Worm (Caenorhabditis elegans) whole organism, L1 larva: Measurements from ENCODE around the gene C32D5.7.

Source experiments
- C34B4.2 ChIP-seq: sonication (generic microtip); optimal IDR thresholded peaks from 2 replicates; lab custom pipeline; 2017; ENCODE audit warnings: mild to moderate bottlenecking, missing genetic modification characterization, missing compliant biosample characterization
- F16B12.6 ChIP-seq: fragments of 150-350 bp; optimal IDR thresholded peaks from 2 replicates; lab custom pipeline; 2014; ENCODE audit warnings: missing biosample characterization, missing genetic modification characterization
- aha-1 ChIP-seq: fragments of 150-350 bp; optimal IDR thresholded peaks from 2 replicates; lab custom pipeline; 2014; ENCODE audit warnings: missing biosample characterization, missing genetic modification characterization
- aly-2 ChIP-seq: fragments of 150-350 bp; optimal IDR thresholded peaks from 2 replicates; lab custom pipeline; 2014; ENCODE audit warnings: missing biosample characterization, missing genetic modification characterization
- ama-1 ChIP-seq: fragments of 150-350 bp; optimal IDR thresholded peaks from 2 replicates; lab custom pipeline; 2014
- blmp-1 ChIP-seq: fragments of 150-350 bp; optimal IDR thresholded peaks from 2 replicates; lab custom pipeline; 2014; ENCODE audit warnings: missing biosample characterization, missing genetic modification characterization
- ceh-8 ChIP-seq: fragments of 200-800 bp; sonication (Bioruptor generic); optimal IDR thresholded peaks from 2 replicates; lab custom pipeline; 2018; ENCODE audit warnings: mild to moderate bottlenecking, missing genetic modification characterization, moderate library complexity, missing compliant biosample characterization
- ceh-82 ChIP-seq, 3 experiments: fragments of 150-350 bp in 1 of 3; sonication (generic microtip) in 2 of 3; optimal IDR thresholded peaks; 2 replicates each; lab custom pipeline; 2014 to 2017; ENCODE audit warnings: missing biosample characterization in 3 of 3, missing genetic modification characterization in 3 of 3
- dsc-1 ChIP-seq: sonication (generic microtip); optimal IDR thresholded peaks from 2 replicates; lab custom pipeline; 2016; ENCODE audit warnings: mild to moderate bottlenecking, missing genetic modification characterization, missing compliant biosample characterization
- efl-1 ChIP-seq, 4 experiments: fragments of 150-350 bp; optimal IDR thresholded peaks in 3 of 4; peaks in 1 of 4; 1 replicate in 1 of 4; 2 replicates in 3 of 4; lab custom pipeline; 2014; ENCODE audit warnings: missing biosample characterization in 2 of 4, missing genetic modification characterization in 2 of 4, missing genetic modification reagents in 2 of 4
- egl-13 ChIP-seq: sonication (generic microtip); optimal IDR thresholded peaks from 2 replicates; lab custom pipeline; 2016; ENCODE audit warnings: missing genotype, missing genetic modification reagents, missing genetic modification characterization, missing compliant biosample characterization
- elt-2 ChIP-seq: sonication (generic microtip); optimal IDR thresholded peaks from 2 replicates; lab custom pipeline; 2016; ENCODE audit warnings: missing genetic modification characterization, mild to moderate bottlenecking, inconsistent platforms, missing compliant biosample characterization, missing genetic modification reagents
- fkh-4 ChIP-seq: sonication (generic microtip); optimal IDR thresholded peaks from 2 replicates; lab custom pipeline; 2016; ENCODE audit warnings: missing compliant biosample characterization, missing genetic modification characterization, borderline replicate concordance
- fos-1 ChIP-seq: fragments of 150-350 bp; optimal IDR thresholded peaks from 2 replicates; lab custom pipeline; 2014; ENCODE audit warnings: missing biosample characterization, missing genetic modification characterization
- grh-1 ChIP-seq: fragments of 200-800 bp; sonication (Bioruptor generic); IDR thresholded peaks from 2 replicates; pipeline ENCODE4 v1.3.6; 2022; ENCODE audit warnings: missing genetic modification reagents, missing genetic modification characterization, missing compliant biosample characterization
- hlh-4 ChIP-seq: sonication (generic microtip); optimal IDR thresholded peaks from 2 replicates; lab custom pipeline; 2016; ENCODE audit warnings: mild to moderate bottlenecking, missing genetic modification characterization, missing compliant biosample characterization
- irx-1 ChIP-seq: sonication (generic microtip); optimal IDR thresholded peaks from 2 replicates; lab custom pipeline; 2016; ENCODE audit warnings: missing genetic modification characterization, missing compliant biosample characterization
- lin-13 ChIP-seq: fragments of 150-350 bp; optimal IDR thresholded peaks from 2 replicates; lab custom pipeline; 2014; ENCODE audit warnings: missing biosample characterization, missing genetic modification reagents, missing genetic modification characterization
- lin-14 ChIP-seq: fragments of 200-800 bp; sonication (Bioruptor generic); optimal IDR thresholded peaks from 2 replicates; lab custom pipeline; 2018; ENCODE audit warnings: mild to moderate bottlenecking, missing genetic modification characterization, moderate library complexity, missing compliant biosample characterization
- lin-35 ChIP-seq, 2 experiments: fragments of 150-350 bp; optimal IDR thresholded peaks; 2 replicates each; lab custom pipeline; 2014; ENCODE audit warnings: missing biosample characterization in 2 of 2, missing genetic modification characterization in 2 of 2, missing genetic modification reagents in 2 of 2
- lir-3 ChIP-seq: sonication (generic microtip); optimal IDR thresholded peaks from 2 replicates; lab custom pipeline; 2016; ENCODE audit warnings: mild to moderate bottlenecking, missing genetic modification characterization, moderate library complexity, missing compliant biosample characterization; ENCODE audit not compliant: poor library complexity
- lsy-2 ChIP-seq, 2 experiments: fragments of 150-350 bp; optimal IDR thresholded peaks; 2 replicates each; lab custom pipeline; 2014; ENCODE audit warnings: missing biosample characterization in 2 of 2, missing genetic modification characterization in 2 of 2
- mab-9 ChIP-seq: fragments of 200-800 bp; sonication (Bioruptor generic); IDR thresholded peaks from 2 replicates; pipeline ENCODE4 v1.3.6; 2022; ENCODE audit warnings: missing genetic modification reagents, missing genetic modification characterization, missing compliant biosample characterization
- mdl-1 ChIP-seq, 2 experiments: fragments of 150-350 bp; optimal IDR thresholded peaks; 2 replicates each; lab custom pipeline; 2014 to 2017; ENCODE audit warnings: missing biosample characterization in 2 of 2, missing genetic modification characterization in 2 of 2, inconsistent platforms in 1 of 2
- mep-1 ChIP-seq: fragments of 150-350 bp; optimal IDR thresholded peaks from 2 replicates; lab custom pipeline; 2014; ENCODE audit warnings: missing biosample characterization, missing genetic modification characterization
- nhr-19 ChIP-seq: fragments of 200-800 bp; sonication (Bioruptor generic); conservative IDR thresholded peaks from 2 replicates; pipeline ENCODE4 v1.3.6; 2022; ENCODE audit warnings: missing genetic modification characterization, missing compliant biosample characterization
- nhr-20 ChIP-seq: sonication (generic microtip); optimal IDR thresholded peaks from 2 replicates; lab custom pipeline; 2016; ENCODE audit warnings: mild to moderate bottlenecking, missing genetic modification characterization, missing compliant biosample characterization
- nhr-28 ChIP-seq: fragments of 150-350 bp; optimal IDR thresholded peaks from 2 replicates; lab custom pipeline; 2014; ENCODE audit warnings: missing biosample characterization, missing genetic modification characterization
- nhr-71 ChIP-seq: sonication (generic microtip); optimal IDR thresholded peaks from 2 replicates; lab custom pipeline; 2016; ENCODE audit warnings: mild to moderate bottlenecking, missing genetic modification characterization, moderate library complexity, missing compliant biosample characterization
- nhr-77 ChIP-seq: fragments of 150-350 bp; optimal IDR thresholded peaks from 2 replicates; lab custom pipeline; 2014; ENCODE audit warnings: missing biosample characterization, missing genetic modification characterization
- nhr-84 ChIP-seq: sonication (generic microtip); optimal IDR thresholded peaks from 2 replicates; lab custom pipeline; 2017; ENCODE audit warnings: missing biosample characterization, missing genetic modification characterization
- nhr-90 ChIP-seq: sonication (generic microtip); optimal IDR thresholded peaks from 2 replicates; lab custom pipeline; 2016; ENCODE audit warnings: mild to moderate bottlenecking, missing genetic modification characterization, missing compliant biosample characterization; ENCODE audit not compliant: poor library complexity
- pag-3 ChIP-seq: sonication (generic microtip); optimal IDR thresholded peaks from 2 replicates; lab custom pipeline; 2017; ENCODE audit warnings: missing genetic modification characterization, mild to moderate bottlenecking, missing compliant biosample characterization, antibody characterized with exemption, borderline replicate concordance; ENCODE audit not compliant: insufficient read depth
- pax-3 ChIP-seq: fragments of 200-800 bp; sonication (Bioruptor generic); optimal IDR thresholded peaks from 2 replicates; lab custom pipeline; 2018; ENCODE audit warnings: mild to moderate bottlenecking, missing genetic modification characterization, moderate library complexity, missing compliant biosample characterization
- pqm-1 ChIP-seq: sonication (generic microtip); optimal IDR thresholded peaks from 3 replicates; lab custom pipeline; 2017; ENCODE audit warnings: missing biosample characterization, missing genetic modification characterization
- swsn-7 ChIP-seq: sonication (generic microtip); optimal IDR thresholded peaks from 2 replicates; lab custom pipeline; 2016; ENCODE audit warnings: missing genetic modification characterization, missing compliant biosample characterization
- tbx-2 ChIP-seq: sonication (generic microtip); optimal IDR thresholded peaks from 2 replicates; lab custom pipeline; 2016; ENCODE audit warnings: missing genetic modification characterization, missing compliant biosample characterization
- tlp-1 ChIP-seq: fragments of 150-350 bp; optimal IDR thresholded peaks from 2 replicates; lab custom pipeline; 2014; ENCODE audit warnings: missing biosample characterization, missing genetic modification characterization
- unc-130 ChIP-seq: fragments of 150-350 bp; optimal IDR thresholded peaks from 2 replicates; lab custom pipeline; 2017; ENCODE audit warnings: missing biosample characterization, missing genetic modification characterization, inconsistent platforms
- unc-62 ChIP-seq: fragments of 150-350 bp; optimal IDR thresholded peaks from 2 replicates; lab custom pipeline; 2014; ENCODE audit warnings: missing biosample characterization, missing genetic modification reagents, missing genetic modification characterization
- unc-98 ChIP-seq: fragments of 200-800 bp; sonication (Bioruptor generic); IDR thresholded peaks from 2 replicates; pipeline ENCODE4 v1.3.6; 2022; ENCODE audit warnings: missing genetic modification characterization, missing compliant biosample characterization
- vab-15 ChIP-seq: sonication (generic microtip); optimal IDR thresholded peaks from 2 replicates; lab custom pipeline; 2017; ENCODE audit warnings: missing genotype, mild to moderate bottlenecking, missing genetic modification characterization, missing compliant biosample characterization
- zip-4 ChIP-seq: fragments of 200-800 bp; sonication (Bioruptor generic); optimal IDR thresholded peaks from 2 replicates; lab custom pipeline; 2018; ENCODE audit warnings: mild to moderate bottlenecking, missing genetic modification characterization, moderate library complexity, missing compliant biosample characterization
- ztf-11 ChIP-seq, 2 experiments: sonication (generic microtip); optimal IDR thresholded peaks; 2 replicates each; lab custom pipeline; 2016 to 2017; ENCODE audit warnings: missing genetic modification characterization in 2 of 2, missing biosample characterization in 1 of 2, missing compliant biosample characterization in 1 of 2
- ztf-4 ChIP-seq: fragments of 150-350 bp; optimal IDR thresholded peaks from 2 replicates; lab custom pipeline; 2014; ENCODE audit warnings: missing biosample characterization, missing genetic modification characterization

C32D5.7 gene

DNA sequence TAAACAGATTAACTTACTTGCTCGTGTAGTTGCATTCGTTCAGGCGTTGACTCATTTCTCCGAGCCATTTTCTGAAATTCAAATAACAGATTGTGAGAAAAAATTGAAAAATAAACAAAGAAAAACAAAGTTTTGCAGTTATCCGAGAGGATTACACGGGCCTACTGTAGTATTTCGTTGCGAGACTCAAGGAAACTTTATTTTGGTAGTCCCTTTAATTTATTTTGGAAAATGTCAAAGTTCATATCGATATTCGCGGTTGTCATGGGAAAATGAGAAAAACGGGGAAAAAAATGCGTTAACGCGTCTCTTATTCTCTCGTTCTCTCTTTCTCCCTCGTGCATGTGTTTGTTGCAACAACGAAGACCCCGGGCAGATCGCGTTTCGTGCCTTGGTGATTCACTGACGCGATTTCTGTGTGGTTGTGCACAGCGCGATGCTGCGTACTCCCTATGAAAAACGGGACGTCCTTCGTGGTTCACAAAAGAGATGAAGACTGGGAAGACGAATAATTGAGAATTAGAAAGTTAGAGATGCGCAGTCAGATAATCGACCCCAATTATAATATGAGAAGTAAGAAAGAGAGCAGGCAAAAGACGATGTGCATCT, 8.5 kb downstream of the C32D5.7 start, which contains the start of gene set-4 (continued):
- TF ChIP-seq hlh-4 (tag; lab: Kevin White, UChicago): no peak
- TF ChIP-seq mab-9: peak; percentile 71
- TF ChIP-seq lin-13 (GFP tag; lab: Kevin White, UChicago): peak; percentile 89
- TF ChIP-seq nhr-77 (tag; lab: Kevin White, UChicago): peak; percentile 92
- TF ChIP-seq swsn-7: peak; percentile 96
- TF ChIP-seq C34B4.2 (tag; lab: Kevin White, UChicago): peak; percentile 23
- peak; percentile 56 for TF ChIP-seq blmp-1
- peak; percentile 83 for TF ChIP-seq elt-2 (tag; lab: Kevin White, UChicago)
- peak; percentile 65 for TF ChIP-seq aly-2
- TF ChIP-seq pag-3 (tag; lab: Kevin White, UChicago): no peak
- no peak for TF ChIP-seq nhr-28 (tag; lab: Kevin White, UChicago)
- TF ChIP-seq unc-62: peak; percentile 25
- TF ChIP-seq nhr-84: no peak
- TF ChIP-seq zip-4 (GFP tag; lab: Kevin White, UChicago): peak; percentile 70
- TF ChIP-seq lsy-2 (tag; optimal IDR thresholded peaks at IDR 0.05; lab: Kevin White, UChicago): peak; percentile 94 to 95
- TF ChIP-seq grh-1 (GFP tag; lab: Robert Waterston, UW): peak; percentile 84
- TF ChIP-seq tbx-2 (tag; lab: Kevin White, UChicago): peak; percentile 95
- TF ChIP-seq nhr-71 (tag; lab: Kevin White, UChicago): peak; percentile 97
- peak; percentile 95 for TF ChIP-seq dsc-1 (tag; lab: Kevin White, UChicago)
- TF ChIP-seq lir-3 (tag; lab: Kevin White, UChicago): peak; percentile 71
- TF ChIP-seq mdl-1 (tag; optimal IDR thresholded peaks at IDR 0.05; lab: Kevin White, UChicago): peak; percentile 40 to 93
- TF ChIP-seq ceh-8 (GFP tag; lab: Kevin White, UChicago): peak; percentile 86
- peak; percentile 97 for TF ChIP-seq mep-1
- TF ChIP-seq F16B12.6 (tag; lab: Kevin White, UChicago): peak; percentile 73
- no peak for TF ChIP-seq vab-15 (tag; lab: Kevin White, UChicago)
- peak; percentile 92 for TF ChIP-seq nhr-19
- TF ChIP-seq nhr-90 (tag; lab: Kevin White, UChicago): peak; percentile 93
- TF ChIP-seq irx-1 (tag; lab: Kevin White, UChicago): peak; percentile 92
- TF ChIP-seq unc-98 (GFP tag; lab: Robert Waterston, UW): no peak
- TF ChIP-seq egl-13: peak; percentile 92
- peak; percentile 90 for TF ChIP-seq unc-130
- TF ChIP-seq lin-14: peak; percentile 98

DNA sequence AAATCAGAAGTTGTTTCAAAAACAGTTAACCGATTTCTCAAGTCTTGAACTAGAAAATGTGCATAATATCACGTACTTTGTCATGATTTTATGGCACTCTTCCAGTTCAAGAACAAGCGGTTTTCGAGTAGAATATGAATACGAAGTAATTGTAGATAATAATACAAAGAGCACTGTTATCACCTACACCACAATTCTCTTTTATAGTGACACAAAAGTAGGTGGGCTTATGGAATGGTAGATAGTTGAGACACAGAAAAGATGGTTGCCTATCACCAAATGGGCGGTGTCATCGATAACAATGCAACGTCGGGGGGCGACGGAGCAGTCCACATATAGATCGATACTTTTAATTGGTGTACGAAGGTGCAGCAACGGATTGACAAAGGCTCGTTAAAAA, 11.2 kb downstream of the C32D5.7 start:
- TF ChIP-seq mab-9 (no peak), ztf-11 (tag; optimal IDR thresholded peaks at IDR 0.05; lab: Kevin White, UChicago) (no peak), aly-2 (no peak), aha-1 (no peak), nhr-20 (peak; percentile 4), ama-1 (lab: Kevin White, UChicago) (peak; percentile 37), fos-1 (tag; lab: Kevin White, UChicago) (no peak), lsy-2 (tag; optimal IDR thresholded peaks at IDR 0.05; lab: Kevin White, UChicago) (peak in 1 of 2 experiments; percentile 13), nhr-90 (tag; lab: Kevin White, UChicago) (peak; percentile 38), tlp-1 (tag; lab: Kevin White, UChicago) (peak; percentile 30), lin-35 (GFP tag; optimal IDR thresholded peaks at IDR 0.05; lab: Kevin White, UChicago) (peak in 1 of 2 experiments; percentile 65), efl-1 (optimal IDR thresholded peaks at IDR 0.05; lab: Kevin White, UChicago) (no peak), efl-1 (GFP tag; optimal IDR thresholded peaks at IDR 0.05 in 1 of 2; lab: Kevin White, UChicago) (peak in 1 of 2 experiments; percentile 43), pqm-1 (peak; percentile 37), ztf-4 (tag; lab: Kevin White, UChicago) (no peak), lir-3 (tag; lab: Kevin White, UChicago) (no peak), ceh-8 (GFP tag; lab: Kevin White, UChicago) (no peak), elt-2 (tag; lab: Kevin White, UChicago) (peak; percentile 95), egl-13 (no peak), ceh-82 (tag; optimal IDR thresholded peaks at IDR 0.05; lab: Kevin White, UChicago) (no peak), unc-62 (no peak), nhr-71 (tag; lab: Kevin White, UChicago) (peak; percentile 14), fkh-4 (no peak), pax-3 (no peak), lin-14 (peak; percentile 33)
